Fruit fly (Drosophila melanogaster): ENCODE measurements around the gene Chmp1.

DNA sequence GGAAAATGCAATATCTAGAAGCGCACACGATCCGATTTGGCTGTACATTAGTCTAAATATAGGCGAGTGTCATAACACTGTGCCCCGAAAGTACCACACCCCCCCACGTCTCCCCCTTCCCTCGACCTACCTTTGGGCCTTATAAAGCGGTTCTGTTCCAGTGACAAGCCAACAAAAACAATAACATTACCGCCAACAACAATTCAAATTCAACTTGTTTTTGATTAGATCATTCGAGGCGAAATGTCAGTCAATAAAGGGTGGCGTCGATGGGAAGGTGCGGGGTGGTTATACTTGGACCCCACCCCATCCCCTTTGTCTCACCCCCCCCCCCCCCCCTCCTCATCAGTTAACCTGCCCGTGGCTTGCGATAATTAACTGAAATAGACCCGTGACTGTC, 50.8 kb downstream of the Chmp1 start:
- TF ChIP-seq Hr96 (GFP tag; optimal IDR thresholded peaks at IDR 0.05) (no peak), CG1620 (GFP tag; optimal IDR thresholded peaks at IDR 0.05) (no peak), CG7101 (tag; optimal IDR thresholded peaks at IDR 0.05) (no peak), Crg-1 (GFP tag; optimal IDR thresholded peaks at IDR 0.05) (no peak), cic (GFP tag; optimal IDR thresholded peaks at IDR 0.05) (no peak)
